Fruit fly (Drosophila melanogaster) whole organism, embryonic: ENCODE results near the gene ECSIT.
A peak's percentile ranks its signal among the peaks of the same experiment; 100 is the strongest.

Experiments used
- CG10543 ChIP-seq: fragments of 200-800 bp; sonication (Bioruptor generic); optimal IDR thresholded peaks from 3 replicates; lab custom pipeline; 2017; ENCODE audit warnings: missing biosample characterization, mild to moderate bottlenecking, missing genetic modification characterization, moderate library complexity
- CG11085 ChIP-seq: fragments of 200-800 bp; sonication (Bioruptor generic); IDR thresholded peaks from 2 replicates; pipeline ENCODE4 v1.3.6; 2022; ENCODE audit warnings: missing biosample characterization, missing genetic modification characterization
- CG12391 ChIP-seq: fragments of 200-800 bp; sonication (Bioruptor generic); optimal IDR thresholded peaks from 3 replicates; lab custom pipeline; 2018; ENCODE audit warnings: missing biosample characterization, mild to moderate bottlenecking, missing genetic modification characterization, moderate library complexity
- CG13894 ChIP-seq: fragments of 200-800 bp; sonication (Bioruptor generic); optimal IDR thresholded peaks from 3 replicates; lab custom pipeline; 2018; ENCODE audit warnings: missing biosample characterization, mild to moderate bottlenecking, missing genetic modification characterization, moderate library complexity
- CG17359 ChIP-seq: fragments of 200-800 bp; sonication (Bioruptor generic); optimal IDR thresholded peaks from 3 replicates; lab custom pipeline; 2018; ENCODE audit warnings: missing biosample characterization, mild to moderate bottlenecking, missing genetic modification characterization, moderate library complexity
- CG18599 ChIP-seq: fragments of 200-800 bp; sonication (Bioruptor generic); optimal IDR thresholded peaks from 3 replicates; lab custom pipeline; 2017; ENCODE audit warnings: missing biosample characterization, missing genetic modification characterization, mild to moderate bottlenecking, moderate library complexity, missing genetic modification reagents
- CG2875 ChIP-seq: fragments of 200-800 bp; sonication (Bioruptor generic); optimal IDR thresholded peaks from 2 replicates; lab custom pipeline; 2017; ENCODE audit warnings: missing biosample characterization, mild to moderate bottlenecking, missing genetic modification characterization, missing genetic modification reagents
- CG3281 ChIP-seq: fragments of 200-800 bp; sonication (Bioruptor generic); optimal IDR thresholded peaks from 3 replicates; lab custom pipeline; 2017; ENCODE audit warnings: missing biosample characterization, mild to moderate bottlenecking, missing genetic modification characterization
- CG33557 ChIP-seq: fragments of 200-800 bp; sonication (Bioruptor generic); optimal IDR thresholded peaks from 2 replicates; lab custom pipeline; 2019; ENCODE audit warnings: missing biosample characterization, mild to moderate bottlenecking, missing genetic modification characterization, moderate library complexity
- CG34376 ChIP-seq: fragments of 200-800 bp; sonication (Bioruptor generic); optimal IDR thresholded peaks from 2 replicates; lab custom pipeline; 2018; ENCODE audit warnings: missing biosample characterization, mild to moderate bottlenecking, missing genetic modification characterization
- CG34422 ChIP-seq: fragments of 200-800 bp; sonication (Bioruptor generic); IDR thresholded peaks from 3 replicates; pipeline ENCODE4 v1.3.6; 2022; ENCODE audit warnings: missing biosample characterization, missing genetic modification characterization
- CG4360 ChIP-seq: fragments of 200-800 bp; sonication (Bioruptor generic); IDR thresholded peaks from 2 replicates; pipeline ENCODE4 v1.3.6; 2022; ENCODE audit warnings: missing biosample characterization, missing genetic modification characterization
- CG4404 ChIP-seq: fragments of 200-800 bp; sonication (Bioruptor generic); IDR thresholded peaks from 2 replicates; pipeline ENCODE4 v1.3.6; 2022; ENCODE audit warnings: missing biosample characterization, missing genetic modification characterization
- CG4707 ChIP-seq: fragments of 200-800 bp; sonication (Bioruptor generic); optimal IDR thresholded peaks from 2 replicates; lab custom pipeline; 2018; ENCODE audit warnings: missing biosample characterization, mild to moderate bottlenecking, missing genetic modification characterization, moderate library complexity
- CG6272 ChIP-seq: fragments of 200-800 bp; sonication (Bioruptor generic); IDR thresholded peaks from 2 replicates; pipeline ENCODE4 v1.3.6; 2022; ENCODE audit warnings: missing biosample characterization, missing genetic modification characterization
- CG6765 ChIP-seq: fragments of 200-800 bp; sonication (Bioruptor generic); optimal IDR thresholded peaks from 3 replicates; lab custom pipeline; 2017; ENCODE audit warnings: missing biosample characterization, mild to moderate bottlenecking, missing genetic modification characterization
- CG7928 ChIP-seq: fragments of 200-800 bp; sonication (Bioruptor generic); optimal IDR thresholded peaks from 2 replicates; lab custom pipeline; 2017; ENCODE audit warnings: missing biosample characterization, mild to moderate bottlenecking, missing genetic modification characterization
- CG7987 ChIP-seq: fragments of 200-800 bp; sonication (Bioruptor generic); optimal IDR thresholded peaks from 2 replicates; lab custom pipeline; 2018; ENCODE audit warnings: missing biosample characterization, mild to moderate bottlenecking, missing genetic modification characterization, moderate library complexity
- CTCF ChIP-seq: fragments of 200-800 bp; sonication (Bioruptor generic); optimal IDR thresholded peaks from 2 replicates; lab custom pipeline; 2017; ENCODE audit warnings: missing biosample characterization, mild to moderate bottlenecking, missing genetic modification characterization, moderate library complexity
- Camta ChIP-seq: fragments of 200-800 bp; sonication (Bioruptor generic); optimal IDR thresholded peaks from 2 replicates; lab custom pipeline; 2016; ENCODE audit warnings: missing biosample characterization, missing genetic modification characterization
- Ets65A ChIP-seq: fragments of 200-800 bp; sonication (Bioruptor generic); peaks from one replicate; lab custom pipeline; 2016; ENCODE audit warnings: missing biosample characterization, missing genetic modification characterization
- HHEX ChIP-seq: fragments of 200-800 bp; sonication (Bioruptor generic); optimal IDR thresholded peaks from 3 replicates; lab custom pipeline; 2017; ENCODE audit warnings: missing biosample characterization, mild to moderate bottlenecking, missing genetic modification characterization, missing genetic modification reagents
- Hmx ChIP-seq: fragments of 200-800 bp; sonication (Bioruptor generic); optimal IDR thresholded peaks from 2 replicates; lab custom pipeline; 2016; ENCODE audit warnings: missing biosample characterization, missing genetic modification characterization
- Myb ChIP-seq: fragments of 200-800 bp; sonication (Bioruptor generic); optimal IDR thresholded peaks from 2 replicates; lab custom pipeline; 2016; ENCODE audit warnings: missing biosample characterization, missing genetic modification characterization
- NFAT ChIP-seq: fragments of 200-800 bp; sonication (Bioruptor generic); IDR thresholded peaks from 2 replicates; pipeline ENCODE4 v1.3.6; 2022; ENCODE audit warnings: missing biosample characterization, missing genetic modification characterization
- abd-A ChIP-seq: fragments of 200-800 bp; sonication (Bioruptor generic); optimal IDR thresholded peaks from 3 replicates; lab custom pipeline; 2019; ENCODE audit warnings: missing biosample characterization, mild to moderate bottlenecking, missing genetic modification characterization, moderate library complexity
- chm ChIP-seq: fragments of 200-800 bp; sonication (Bioruptor generic); IDR thresholded peaks from 2 replicates; pipeline ENCODE4 v1.3.6; 2022; ENCODE audit warnings: missing biosample characterization, missing genetic modification characterization
- croc ChIP-seq: fragments of 200-800 bp; sonication (Bioruptor generic); conservative IDR thresholded peaks from 3 replicates; pipeline ENCODE4 v1.3.6; 2022; ENCODE audit warnings: missing biosample characterization, missing genetic modification characterization
- dpn ChIP-seq, 2 experiments: fragments of 200-800 bp; sonication (Bioruptor generic); optimal IDR thresholded peaks; 3 replicates each; lab custom pipeline; 2016; ENCODE audit warnings: missing biosample characterization in 2 of 2, missing genetic modification characterization in 2 of 2
- en ChIP-seq: fragments of 200-800 bp; sonication (Bioruptor generic); optimal IDR thresholded peaks from 2 replicates; lab custom pipeline; 2016; ENCODE audit warnings: missing biosample characterization, missing genetic modification characterization
- esg ChIP-seq: fragments of 200-800 bp; sonication (Bioruptor generic); conservative IDR thresholded peaks from 2 replicates; pipeline ENCODE4 v1.3.6; 2022; ENCODE audit warnings: missing biosample characterization, missing genetic modification characterization
- exex ChIP-seq: fragments of 200-800 bp; sonication (Bioruptor generic); optimal IDR thresholded peaks from 4 replicates; lab custom pipeline; 2018; ENCODE audit warnings: missing biosample characterization, mild to moderate bottlenecking, missing genetic modification characterization, moderate library complexity
- eyg ChIP-seq: fragments of 200-800 bp; sonication (Bioruptor generic); optimal IDR thresholded peaks from 3 replicates; lab custom pipeline; 2016; ENCODE audit warnings: missing biosample characterization, missing genetic modification characterization
- fd64A ChIP-seq: fragments of 200-800 bp; sonication (Bioruptor generic); optimal IDR thresholded peaks from 3 replicates; lab custom pipeline; 2018; ENCODE audit warnings: missing biosample characterization, mild to moderate bottlenecking, missing genetic modification characterization
- ftz-f1 ChIP-seq: fragments of 200-800 bp; sonication (Bioruptor generic); optimal IDR thresholded peaks from 2 replicates; lab custom pipeline; 2016; ENCODE audit warnings: missing biosample characterization, missing genetic modification characterization
- fu2 ChIP-seq: fragments of 200-800 bp; sonication (Bioruptor generic); optimal IDR thresholded peaks from 2 replicates; lab custom pipeline; 2016; ENCODE audit warnings: missing biosample characterization, missing genetic modification characterization
- grau ChIP-seq: fragments of 200-800 bp; optimal IDR thresholded peaks from 3 replicates; lab custom pipeline; 2019; ENCODE audit warnings: missing biosample characterization, mild to moderate bottlenecking, missing genetic modification characterization, moderate library complexity
- gsb ChIP-seq: fragments of 200-800 bp; sonication (Bioruptor generic); IDR thresholded peaks from 2 replicates; pipeline ENCODE4 v1.3.6; 2022; ENCODE audit warnings: missing biosample characterization, missing genetic modification characterization
- hb ChIP-seq: fragments of 200-800 bp; sonication (Bioruptor generic); IDR thresholded peaks from 3 replicates; pipeline ENCODE4 v1.3.6; 2022; ENCODE audit warnings: missing biosample characterization, missing genetic modification characterization; ENCODE audit not compliant: partially characterized antibody
- lbe ChIP-seq: fragments of 200-800 bp; sonication (Bioruptor generic); optimal IDR thresholded peaks from 2 replicates; lab custom pipeline; 2016; ENCODE audit warnings: missing biosample characterization, mild to moderate bottlenecking, missing genetic modification characterization
- lilli ChIP-seq: fragments of 200-800 bp; sonication (Bioruptor generic); optimal IDR thresholded peaks from 3 replicates; lab custom pipeline; 2016; ENCODE audit warnings: missing biosample characterization, missing genetic modification characterization
- lmd ChIP-seq: fragments of 200-800 bp; sonication (Bioruptor generic); IDR thresholded peaks from 2 replicates; pipeline ENCODE4 v1.3.6; 2022; ENCODE audit warnings: missing biosample characterization, missing genetic modification characterization
- oc ChIP-seq: fragments of 200-800 bp; sonication (Bioruptor generic); optimal IDR thresholded peaks from 2 replicates; lab custom pipeline; 2018; ENCODE audit warnings: missing biosample characterization, mild to moderate bottlenecking, missing genetic modification characterization, moderate library complexity
- pan ChIP-seq, 4 experiments: fragments of >200 bp in 3 of 4; fragments of 200-800 bp in 1 of 4; sonication (Bioruptor generic) in 1 of 4; optimal IDR thresholded peaks in 3 of 4; IDR thresholded peaks in 1 of 4; 2 replicates each; pipeline versions ENCODE4 v1.3.6 to Lab custom; 2017 to 2022; ENCODE audit warnings: missing biosample characterization in 2 of 4, missing genetic modification characterization in 2 of 4, mixed read lengths in 1 of 4
- pros ChIP-seq: fragments of 200-800 bp; sonication (Bioruptor generic); optimal IDR thresholded peaks from 3 replicates; lab custom pipeline; 2019; ENCODE audit warnings: missing biosample characterization, mild to moderate bottlenecking, missing genetic modification characterization, moderate library complexity
- sens ChIP-seq: fragments of 200-800 bp; sonication (Bioruptor generic); peaks from one replicate; lab custom pipeline; 2016; ENCODE audit warnings: missing biosample characterization, missing genetic modification characterization
- sug ChIP-seq: fragments of 200-800 bp; optimal IDR thresholded peaks from 2 replicates; lab custom pipeline; 2019; ENCODE audit warnings: missing biosample characterization, mild to moderate bottlenecking, missing genetic modification characterization, moderate library complexity
- tna ChIP-seq: fragments of 200-800 bp; sonication (Bioruptor generic); IDR thresholded peaks from 2 replicates; pipeline ENCODE4 v1.3.6; 2022; ENCODE audit warnings: missing biosample characterization, missing genetic modification characterization; ENCODE audit not compliant: partially characterized antibody
- unpg ChIP-seq: fragments of 200-800 bp; sonication (Bioruptor generic); optimal IDR thresholded peaks from 3 replicates; lab custom pipeline; 2018; ENCODE audit warnings: missing biosample characterization, mild to moderate bottlenecking, missing genetic modification characterization, moderate library complexity
- usp ChIP-seq: fragments of >200 bp; optimal IDR thresholded peaks from 2 replicates; lab custom pipeline; 2017; ENCODE audit warnings: missing biosample characterization, missing genetic modification characterization
- wdn ChIP-seq: fragments of 200-800 bp; sonication (Bioruptor generic); IDR thresholded peaks from 2 replicates; pipeline ENCODE4 v1.3.6; 2022; ENCODE audit warnings: missing biosample characterization, missing genetic modification characterization

ECSIT gene

DNA sequence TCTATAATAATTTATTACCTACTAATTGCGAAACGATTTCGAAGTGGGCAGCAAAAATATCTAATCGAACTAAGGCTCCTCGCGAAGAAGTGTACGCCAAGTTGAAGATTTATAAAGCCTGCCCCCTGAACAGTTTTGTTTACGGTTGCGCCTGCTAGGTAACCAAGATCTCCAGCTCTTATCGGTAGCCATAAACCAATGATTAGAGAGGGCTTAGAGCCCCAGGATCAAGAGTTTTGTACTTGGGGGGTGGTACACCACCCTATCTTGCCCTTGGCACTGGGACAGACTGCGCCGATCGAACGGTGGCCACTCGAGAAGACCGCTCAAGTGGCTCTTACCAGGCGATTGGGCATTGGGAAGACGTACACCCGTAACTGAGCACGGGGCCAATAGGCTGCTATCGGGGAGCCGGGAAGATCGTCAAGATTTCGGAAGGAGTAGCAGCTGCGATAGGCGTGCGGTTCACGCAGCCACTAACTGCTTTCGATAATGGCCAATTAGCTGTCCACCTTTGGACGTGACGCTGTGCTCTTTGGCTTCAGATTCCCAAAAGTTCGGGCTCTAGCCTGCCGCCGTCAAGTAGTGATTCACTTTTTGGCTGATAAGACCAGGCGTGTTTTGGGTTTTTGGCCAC is 23.9 kb upstream of the ECSIT start (continued):
- TF ChIP-seq pros (GFP tag; lab: Kevin White, UChicago) (no peak), sug (peak; percentile 96), CG18599 (GFP tag; lab: Kevin White, UChicago) (peak; percentile 53), fd64A (no peak), CTCF (GFP tag; lab: Kevin White, UChicago) (no peak), NFAT (0 out of 2 replicates have a peak, but pooled peaks have one; percentile 10), CG4707 (GFP tag; lab: Kevin White, UChicago) (no peak), ftz-f1 (peak; percentile 23), CG13894 (tag; lab: Kevin White, UChicago) (no peak), fu2 (no peak), eyg (GFP tag; lab: Kevin White, UChicago) (no peak), wdn (GFP tag; lab: Robert Waterston, UW) (no peak), HHEX (no peak), CG7928 (no peak), exex (tag; lab: Kevin White, UChicago) (peak; percentile 87), CG34376 (peak; percentile 86), CG12391 (no peak), CG10543 (GFP tag; lab: Kevin White, UChicago) (peak; percentile 21), grau (no peak), dpn (GFP tag; optimal IDR thresholded peaks at IDR 0.05; lab: Kevin White, UChicago) (no peak), Myb (no peak), CG4360 (GFP tag; lab: Robert Waterston, UW) (no peak), CG7987 (GFP tag; lab: Kevin White, UChicago) (peak; percentile 49), CG4404 (GFP tag; lab: Robert Waterston, UW) (no peak), en (no peak), CG11085 (GFP tag; lab: Robert Waterston, UW) (no peak), Camta (GFP tag; lab: Kevin White, UChicago) (no peak)

DNA sequence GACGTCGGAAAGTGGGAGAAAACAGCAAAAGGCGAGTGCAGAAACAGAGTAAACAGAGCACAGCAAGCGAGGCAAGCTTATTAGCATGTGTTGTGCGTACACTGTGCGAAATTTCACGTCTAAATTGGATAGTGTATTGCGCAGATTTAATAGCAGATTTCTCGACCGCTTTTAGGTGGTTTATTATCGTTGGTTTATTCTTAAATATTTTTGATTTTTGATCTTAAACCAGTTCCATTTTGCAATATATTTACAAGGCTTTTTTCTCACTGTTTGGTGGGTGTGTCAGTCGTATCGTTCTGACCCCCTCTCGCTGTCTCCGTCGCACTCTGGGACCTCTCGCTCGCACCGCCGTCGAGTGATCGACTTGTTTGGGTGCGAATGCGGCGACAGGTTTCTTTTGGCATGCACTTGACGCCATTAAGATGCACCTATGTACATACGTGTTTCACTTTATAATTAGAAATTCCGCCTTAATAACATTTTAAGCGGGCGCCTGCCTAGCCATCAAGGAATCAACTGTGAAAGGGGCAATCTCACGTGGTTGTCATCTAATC is 22.4 kb upstream of the ECSIT start:
- TF ChIP-seq grau (peak; percentile 3), esg (GFP tag; lab: Robert Waterston, UW) (0 out of 2 replicates have a peak, but pooled peaks have one; percentile 11), chm (GFP tag; lab: Robert Waterston, UW) (no peak), usp (GFP tag; lab: Kevin White, UChicago) (no peak), oc (tag; lab: Kevin White, UChicago) (no peak), unpg (GFP tag; lab: Kevin White, UChicago) (peak; percentile 24), Hmx (no peak), sens (GFP tag; lab: Kevin White, UChicago) (peak; percentile 75), lilli (GFP tag; lab: Kevin White, UChicago) (no peak), CG6765 (GFP tag; lab: Kevin White, UChicago) (no peak), CG3281 (no peak), CG34422 (0 out of 3 replicates have a peak, but pooled peaks have one; percentile 18), CG17359 (peak; percentile 28), hb (GFP tag; lab: Robert Waterston, UW) (no peak), pan (optimal IDR thresholded peaks at IDR 0.05; lab: Kevin White, UChicago) (no peak), pan (GFP tag; optimal IDR thresholded peaks at IDR 0.05 in 1 of 2, IDR thresholded peaks at IDR 0.05 in 1 of 2) (peak in 1 of 2 experiments; percentile 54), lmd (GFP tag; lab: Robert Waterston, UW) (0 out of 2 replicates have a peak, but pooled peaks have one; percentile 14), Ets65A (GFP tag; lab: Kevin White, UChicago) (peak; percentile 85), CG33557 (GFP tag; lab: Kevin White, UChicago) (no peak), CG2875 (no peak), CG6272 (no peak), lbe (GFP tag; lab: Kevin White, UChicago) (peak; percentile 49), abd-A (tag; lab: Kevin White, UChicago) (no peak), tna (GFP tag; lab: Robert Waterston, UW) (no peak), croc (GFP tag; lab: Robert Waterston, UW) (no peak), gsb (GFP tag; lab: Robert Waterston, UW) (no peak)
